Worm (Caenorhabditis elegans): ENCODE results near the gene kvs-2.

DNA sequence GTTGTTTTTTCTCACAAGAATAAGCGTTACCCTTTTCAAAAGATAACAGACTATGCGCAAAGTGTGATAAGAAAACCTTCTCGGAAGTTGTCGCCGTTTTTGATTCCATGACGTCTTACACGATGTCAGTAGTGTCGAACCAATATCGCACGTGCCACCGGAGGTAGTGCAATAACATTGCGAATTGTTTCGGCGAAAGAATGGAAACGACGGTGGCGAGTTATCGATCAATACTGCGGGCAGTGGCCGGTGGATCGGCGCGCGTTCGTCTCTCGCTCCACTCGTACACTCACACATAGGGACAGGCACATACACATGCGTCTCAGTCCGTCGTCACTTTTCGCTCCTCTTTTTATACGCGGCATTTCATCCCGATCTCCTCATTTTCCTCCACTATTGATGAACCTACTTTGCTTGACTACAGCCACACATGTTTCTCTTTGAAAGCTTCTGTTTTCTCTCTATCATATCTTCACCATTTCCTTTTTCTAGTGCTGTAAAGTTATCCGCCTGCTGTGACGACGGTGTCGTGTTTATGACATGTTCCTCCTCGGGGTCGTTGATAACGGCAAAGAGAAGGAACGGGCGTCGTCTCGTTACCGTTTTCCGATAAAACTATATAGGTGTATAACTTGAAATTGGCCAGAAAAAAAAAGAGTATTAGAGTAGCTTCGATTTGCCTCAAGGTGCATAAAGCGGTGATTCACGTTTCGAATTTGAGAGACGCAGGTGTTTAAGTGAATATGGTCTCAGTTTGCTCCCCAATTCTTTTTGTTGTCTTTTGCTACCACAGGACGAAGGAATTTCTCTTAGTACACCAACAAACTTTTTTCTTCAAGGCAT lies 45.5 kb downstream of the kvs-2 start:
- TF ChIP-seq flt-1 (GFP tag; IDR thresholded peaks at IDR 0.05), result peak; percentile 4; the same call in 1 of the 2 replicates
- no peak for TF ChIP-seq klf-2 (GFP tag; conservative IDR thresholded peaks at IDR 0.05)
- 0 out of 2 replicates have a peak, but pooled peaks have one; percentile 50 for TF ChIP-seq ztf-23 (GFP tag; IDR thresholded peaks at IDR 0.05)
- peak; percentile 69; the same call in 1 of the 2 replicates for TF ChIP-seq T22C8.4 (GFP tag; IDR thresholded peaks at IDR 0.05)
- TF ChIP-seq ref-1 (GFP tag; conservative IDR thresholded peaks at IDR 0.05), result peak; percentile 42; the same call in 1 of the 2 replicates

All from whole organism, midembryonic.